Fruit fly (Drosophila melanogaster) whole organism, pupa: Measurements from ENCODE around the gene kin17.

Experiments used
- CG13204 ChIP-seq: fragments of 200-800 bp; sonication (Bioruptor generic); optimal IDR thresholded peaks from 2 replicates; lab custom pipeline; 2018; ENCODE audit warnings: missing biosample characterization, mild to moderate bottlenecking, missing genetic modification characterization, moderate library complexity
- CG34367 ChIP-seq: fragments of 200-800 bp; sonication (Bioruptor generic); optimal IDR thresholded peaks from 2 replicates; lab custom pipeline; 2018; ENCODE audit warnings: missing biosample characterization, mild to moderate bottlenecking, missing genetic modification characterization
- D1 ChIP-seq: fragments of 200-800 bp; sonication (Bioruptor generic); optimal IDR thresholded peaks from 2 replicates; lab custom pipeline; 2018; ENCODE audit warnings: missing biosample characterization, mild to moderate bottlenecking, missing genetic modification characterization, moderate library complexity
- EcR ChIP-seq: fragments of 200-800 bp; sonication (Bioruptor generic); optimal IDR thresholded peaks from 3 replicates; lab custom pipeline; 2019; ENCODE audit warnings: missing biosample characterization, missing genetic modification characterization, mild to moderate bottlenecking, moderate library complexity, missing genetic modification reagents
- gl ChIP-seq: fragments of 200-800 bp; sonication (Bioruptor generic); optimal IDR thresholded peaks from 2 replicates; lab custom pipeline; 2018; ENCODE audit warnings: missing biosample characterization, mild to moderate bottlenecking, missing genetic modification characterization

DNA sequence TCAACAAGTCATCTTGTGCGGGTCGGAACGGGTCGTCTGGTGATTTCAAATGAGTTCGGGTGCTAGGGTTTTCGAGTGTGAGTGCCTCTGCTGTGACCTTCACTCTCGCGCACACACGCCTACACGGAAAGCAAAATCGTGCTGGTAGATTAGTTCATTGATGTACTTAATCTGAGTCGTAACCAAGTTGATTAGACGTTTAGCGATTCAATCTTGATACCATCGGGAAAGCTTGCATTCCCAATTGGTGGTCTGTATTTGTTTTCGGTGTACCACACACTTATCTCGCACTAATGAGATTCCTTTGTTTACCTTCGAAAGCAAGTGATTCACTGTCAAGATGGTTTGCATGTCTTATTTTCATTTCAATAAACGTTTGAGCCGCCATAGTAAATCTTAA, 32.4 kb downstream of the kin17 start:
- TF ChIP-seq EcR (GFP tag; lab: Kevin White, UChicago): no peak
- TF ChIP-seq D1 (tag; lab: Kevin White, UChicago): no peak
- no peak for TF ChIP-seq gl
- no peak for TF ChIP-seq CG13204 (GFP tag; lab: Kevin White, UChicago)
- TF ChIP-seq CG34367 (tag; lab: Kevin White, UChicago): no peak
